Worm (Caenorhabditis elegans) whole organism, L1 larva: ENCODE measurements around the gene ZC416.2.
A peak's percentile ranks its signal among the peaks of the same experiment; 100 is the strongest.

Experiments
- Y116A8C.19 ChIP-seq: sonication (generic microtip); optimal IDR thresholded peaks from 2 replicates; lab custom pipeline; 2016; ENCODE audit warnings: missing compliant biosample characterization, missing genetic modification characterization, borderline replicate concordance
- ceh-8 ChIP-seq: fragments of 200-800 bp; sonication (Bioruptor generic); optimal IDR thresholded peaks from 2 replicates; lab custom pipeline; 2018; ENCODE audit warnings: mild to moderate bottlenecking, missing genetic modification characterization, moderate library complexity, missing compliant biosample characterization
- dpl-1 ChIP-seq, 3 experiments: fragments of 150-350 bp in 2 of 3; sonication (generic microtip) in 1 of 3; optimal IDR thresholded peaks; 2 replicates each; lab custom pipeline; 2014 to 2017; ENCODE audit warnings: missing biosample characterization in 3 of 3, missing genetic modification characterization in 3 of 3, missing genetic modification reagents in 3 of 3
- efl-1 ChIP-seq, 4 experiments: fragments of 150-350 bp; optimal IDR thresholded peaks in 3 of 4; peaks in 1 of 4; 1 replicate in 1 of 4; 2 replicates in 3 of 4; lab custom pipeline; 2014; ENCODE audit warnings: missing biosample characterization in 2 of 4, missing genetic modification characterization in 2 of 4, missing genetic modification reagents in 2 of 4
- efl-3 ChIP-seq: fragments of 200-800 bp; sonication (Bioruptor generic); optimal IDR thresholded peaks from 2 replicates; lab custom pipeline; 2018; ENCODE audit warnings: mild to moderate bottlenecking, missing genetic modification characterization, missing compliant biosample characterization
- elt-2 ChIP-seq: sonication (generic microtip); optimal IDR thresholded peaks from 2 replicates; lab custom pipeline; 2016; ENCODE audit warnings: missing genetic modification characterization, mild to moderate bottlenecking, inconsistent platforms, missing compliant biosample characterization, missing genetic modification reagents
- fkh-10 ChIP-seq: sonication (generic microtip); optimal IDR thresholded peaks from 2 replicates; lab custom pipeline; 2017; ENCODE audit warnings: missing biosample characterization, missing genetic modification reagents, missing genetic modification characterization
- fkh-8 ChIP-seq: sonication (generic microtip); optimal IDR thresholded peaks from 2 replicates; lab custom pipeline; 2016; ENCODE audit warnings: mild to moderate bottlenecking, missing genetic modification characterization, missing compliant biosample characterization
- fos-1 ChIP-seq: fragments of 150-350 bp; optimal IDR thresholded peaks from 2 replicates; lab custom pipeline; 2014; ENCODE audit warnings: missing biosample characterization, missing genetic modification characterization
- hpl-2 ChIP-seq: fragments of 150-350 bp; optimal IDR thresholded peaks from 2 replicates; lab custom pipeline; 2014; ENCODE audit warnings: missing biosample characterization, missing genetic modification reagents, missing genetic modification characterization
- irx-1 ChIP-seq: sonication (generic microtip); optimal IDR thresholded peaks from 2 replicates; lab custom pipeline; 2016; ENCODE audit warnings: missing genetic modification characterization, missing compliant biosample characterization
- isw-1 ChIP-seq: fragments of 200-800 bp; sonication (Bioruptor generic); IDR thresholded peaks from 2 replicates; pipeline ENCODE4 v1.3.6; 2022; ENCODE audit warnings: missing genetic modification characterization, missing compliant biosample characterization
- jun-1 ChIP-seq: fragments of 150-350 bp; optimal IDR thresholded peaks from 2 replicates; lab custom pipeline; 2014; ENCODE audit warnings: missing biosample characterization, missing genetic modification reagents, missing genetic modification characterization
- lin-14 ChIP-seq: fragments of 200-800 bp; sonication (Bioruptor generic); optimal IDR thresholded peaks from 2 replicates; lab custom pipeline; 2018; ENCODE audit warnings: mild to moderate bottlenecking, missing genetic modification characterization, moderate library complexity, missing compliant biosample characterization
- lin-35 ChIP-seq, 2 experiments: fragments of 150-350 bp; optimal IDR thresholded peaks; 2 replicates each; lab custom pipeline; 2014; ENCODE audit warnings: missing biosample characterization in 2 of 2, missing genetic modification characterization in 2 of 2, missing genetic modification reagents in 2 of 2
- lin-39 ChIP-seq: fragments of 150-350 bp; optimal IDR thresholded peaks from 2 replicates; lab custom pipeline; 2014; ENCODE audit warnings: missing biosample characterization, missing genetic modification reagents, missing genetic modification characterization
- lir-3 ChIP-seq: sonication (generic microtip); optimal IDR thresholded peaks from 2 replicates; lab custom pipeline; 2016; ENCODE audit warnings: mild to moderate bottlenecking, missing genetic modification characterization, moderate library complexity, missing compliant biosample characterization; ENCODE audit not compliant: poor library complexity
- lsy-2 ChIP-seq, 2 experiments: fragments of 150-350 bp; optimal IDR thresholded peaks; 2 replicates each; lab custom pipeline; 2014; ENCODE audit warnings: missing biosample characterization in 2 of 2, missing genetic modification characterization in 2 of 2
- nhr-19 ChIP-seq: fragments of 200-800 bp; sonication (Bioruptor generic); conservative IDR thresholded peaks from 2 replicates; pipeline ENCODE4 v1.3.6; 2022; ENCODE audit warnings: missing genetic modification characterization, missing compliant biosample characterization
- nhr-20 ChIP-seq: sonication (generic microtip); optimal IDR thresholded peaks from 2 replicates; lab custom pipeline; 2016; ENCODE audit warnings: mild to moderate bottlenecking, missing genetic modification characterization, missing compliant biosample characterization
- nhr-47 ChIP-seq: sonication (generic microtip); optimal IDR thresholded peaks from 2 replicates; lab custom pipeline; 2016; ENCODE audit warnings: mild to moderate bottlenecking, missing genetic modification characterization, moderate library complexity, missing compliant biosample characterization
- nhr-71 ChIP-seq: sonication (generic microtip); optimal IDR thresholded peaks from 2 replicates; lab custom pipeline; 2016; ENCODE audit warnings: mild to moderate bottlenecking, missing genetic modification characterization, moderate library complexity, missing compliant biosample characterization
- nhr-76 ChIP-seq: sonication (generic microtip); optimal IDR thresholded peaks from 2 replicates; lab custom pipeline; 2017; ENCODE audit warnings: missing biosample characterization, missing genetic modification characterization
- nhr-85 ChIP-seq: sonication (generic microtip); peaks from one replicate; lab custom pipeline; 2016; ENCODE audit warnings: missing genetic modification characterization, inconsistent platforms, missing compliant biosample characterization
- pag-3 ChIP-seq: sonication (generic microtip); optimal IDR thresholded peaks from 2 replicates; lab custom pipeline; 2017; ENCODE audit warnings: missing genetic modification characterization, mild to moderate bottlenecking, missing compliant biosample characterization, antibody characterized with exemption, borderline replicate concordance; ENCODE audit not compliant: insufficient read depth
- rnt-1 ChIP-seq: sonication (generic microtip); optimal IDR thresholded peaks from 2 replicates; lab custom pipeline; 2016; ENCODE audit warnings: mild to moderate bottlenecking, missing genetic modification characterization, moderate library complexity, missing compliant biosample characterization
- snpc-4 ChIP-seq: fragments of 150-350 bp; optimal IDR thresholded peaks from 2 replicates; lab custom pipeline; 2014; ENCODE audit warnings: missing biosample characterization, missing genetic modification characterization
- snu-23 ChIP-seq: sonication (generic microtip); optimal IDR thresholded peaks from 2 replicates; lab custom pipeline; 2016; ENCODE audit warnings: missing genetic modification characterization, missing compliant biosample characterization
- sox-4 ChIP-seq: sonication (generic microtip); optimal IDR thresholded peaks from 2 replicates; lab custom pipeline; 2016; ENCODE audit warnings: missing genetic modification characterization, missing compliant biosample characterization
- sptf-1 ChIP-seq: fragments of 150-350 bp; optimal IDR thresholded peaks from 2 replicates; lab custom pipeline; 2014; ENCODE audit warnings: missing biosample characterization, missing genetic modification characterization
- sup-37 ChIP-seq: fragments of 200-800 bp; sonication (Bioruptor generic); optimal IDR thresholded peaks from 2 replicates; lab custom pipeline; 2018; ENCODE audit warnings: mild to moderate bottlenecking, missing genetic modification characterization, missing compliant biosample characterization
- swsn-7 ChIP-seq: sonication (generic microtip); optimal IDR thresholded peaks from 2 replicates; lab custom pipeline; 2016; ENCODE audit warnings: missing genetic modification characterization, missing compliant biosample characterization
- unc-86 ChIP-seq: sonication (generic microtip); optimal IDR thresholded peaks from 2 replicates; lab custom pipeline; 2016; ENCODE audit warnings: missing genetic modification characterization, missing compliant biosample characterization
- unc-98 ChIP-seq: fragments of 200-800 bp; sonication (Bioruptor generic); IDR thresholded peaks from 2 replicates; pipeline ENCODE4 v1.3.6; 2022; ENCODE audit warnings: missing genetic modification characterization, missing compliant biosample characterization
- xbp-1 ChIP-seq: sonication (generic microtip); optimal IDR thresholded peaks from 2 replicates; lab custom pipeline; 2016; ENCODE audit warnings: missing genetic modification characterization, missing compliant biosample characterization
- ztf-4 ChIP-seq: fragments of 150-350 bp; optimal IDR thresholded peaks from 2 replicates; lab custom pipeline; 2014; ENCODE audit warnings: missing biosample characterization, missing genetic modification characterization

The ZC416.2 gene

DNA sequence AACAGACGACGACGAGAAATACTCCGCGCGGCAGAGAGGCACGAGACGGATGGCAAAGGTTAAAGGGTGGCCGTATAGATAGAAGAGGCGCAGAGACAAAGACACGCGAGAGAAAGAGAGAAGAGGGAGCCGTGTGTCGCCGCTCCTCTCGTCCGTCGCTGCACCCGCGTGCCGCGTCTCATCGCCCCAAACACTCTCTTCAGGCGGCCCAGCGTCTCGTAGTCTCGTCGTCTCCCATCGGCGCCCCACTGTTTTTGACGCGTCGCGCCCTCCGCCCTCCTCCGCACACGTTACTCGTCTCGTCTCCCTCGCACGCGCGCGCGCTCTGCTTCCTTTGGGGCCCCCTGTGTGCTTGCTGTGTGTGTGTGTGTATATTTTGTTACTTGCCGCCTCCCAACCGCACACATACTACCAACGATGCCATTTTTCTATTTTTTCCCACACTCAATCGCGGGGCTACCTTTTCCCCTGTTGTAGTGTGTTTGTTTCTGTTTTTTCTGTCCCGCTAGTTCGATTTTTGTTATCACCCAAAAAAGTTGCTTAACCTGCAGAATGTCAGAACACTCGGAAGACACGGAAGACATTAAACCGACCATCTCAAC, 3.2 kb downstream of the ZC416.2 start, which contains the start of gene madf-9 (continued):
- TF ChIP-seq dpl-1 (GFP tag; optimal IDR thresholded peaks at IDR 0.05; lab: Kevin White, UChicago) (peak in 2 of 3 experiments; percentile 1 to 9), Y116A8C.19 (tag; lab: Kevin White, UChicago) (no peak), pag-3 (tag; lab: Kevin White, UChicago) (no peak), rnt-1 (tag; lab: Kevin White, UChicago) (peak; percentile 56), lin-35 (GFP tag; optimal IDR thresholded peaks at IDR 0.05; lab: Kevin White, UChicago) (peak; percentile 7 to 45), efl-3 (GFP tag; lab: Kevin White, UChicago) (peak; percentile 9), jun-1 (tag; lab: Kevin White, UChicago) (peak; percentile 74), isw-1 (GFP tag; lab: Robert Waterston, UW) (peak; percentile 26; the same call in 1 of the 2 replicates), xbp-1 (tag; lab: Kevin White, UChicago) (peak; percentile 46), unc-86 (tag; lab: Kevin White, UChicago) (peak; percentile 71), nhr-20 (tag; lab: Kevin White, UChicago) (peak; percentile 74), ceh-8 (GFP tag; lab: Kevin White, UChicago) (peak; percentile 94), lir-3 (tag; lab: Kevin White, UChicago) (no peak), snpc-4 (tag; lab: Kevin White, UChicago) (no peak), elt-2 (tag; lab: Kevin White, UChicago) (peak; percentile 38), sup-37 (GFP tag; lab: Kevin White, UChicago) (peak; percentile 13), lin-14 (GFP tag; lab: Kevin White, UChicago) (peak; percentile 84), nhr-85 (peak; percentile 82), sptf-1 (tag; lab: Kevin White, UChicago) (no peak), unc-98 (no peak), sox-4 (tag; lab: Kevin White, UChicago) (peak; percentile 30), lsy-2 (tag; optimal IDR thresholded peaks at IDR 0.05; lab: Kevin White, UChicago) (peak; percentile 30 to 63), swsn-7 (peak; percentile 73), efl-1 (optimal IDR thresholded peaks at IDR 0.05; lab: Kevin White, UChicago) (peak; percentile 55 to 74), efl-1 (GFP tag; optimal IDR thresholded peaks at IDR 0.05 in 1 of 2; lab: Kevin White, UChicago) (peak; percentile 21 to 44), nhr-19 (GFP tag; lab: Robert Waterston, UW) (peak; percentile 66), lin-39 (tag; lab: Kevin White, UChicago) (no peak), ztf-4 (peak; percentile 63), snu-23 (peak; percentile 81), fos-1 (no peak), nhr-71 (tag; lab: Kevin White, UChicago) (peak; percentile 87), fkh-8 (peak; percentile 40), irx-1 (tag; lab: Kevin White, UChicago) (peak; percentile 9), hpl-2 (GFP tag; lab: Kevin White, UChicago) (no peak), fkh-10 (GFP tag; lab: Kevin White, UChicago) (peak; percentile 26)

DNA sequence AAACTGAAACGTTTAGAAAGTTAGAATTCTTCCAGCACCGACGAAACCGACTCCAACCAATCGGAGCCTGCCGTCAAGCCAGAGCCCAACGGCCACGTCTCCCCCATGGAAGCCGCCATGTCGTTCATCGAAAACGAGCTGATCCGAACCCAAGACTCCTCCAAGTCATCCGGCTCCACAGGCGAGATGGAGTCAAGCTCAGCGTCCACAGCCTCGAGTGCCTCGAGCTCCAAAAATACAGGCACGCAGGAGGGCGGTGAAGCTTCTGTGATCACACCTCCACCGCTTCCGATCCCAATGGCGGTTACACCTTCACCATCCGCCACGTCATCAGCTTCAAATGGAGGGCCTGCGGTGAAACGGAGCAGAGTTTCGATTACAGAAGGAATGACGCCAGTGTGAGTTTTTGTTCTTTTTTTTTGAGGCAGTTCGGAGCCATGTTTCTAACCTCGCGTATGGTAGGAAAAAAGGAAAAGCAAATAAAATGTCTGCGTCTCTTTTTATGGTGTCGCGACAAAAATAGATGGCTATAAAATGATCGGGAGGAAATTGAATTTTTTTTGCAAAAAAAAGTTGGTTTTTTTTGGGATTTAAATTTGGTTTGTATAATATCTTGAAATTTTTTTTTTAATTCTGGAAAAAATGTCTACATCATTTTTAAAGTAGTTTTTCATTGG, 5.0 kb downstream of the ZC416.2 start:
- TF ChIP-seq dpl-1 (GFP tag; optimal IDR thresholded peaks at IDR 0.05; lab: Kevin White, UChicago) = peak in 1 of 3 experiments; percentile 15
- no peak for TF ChIP-seq efl-1 (optimal IDR thresholded peaks at IDR 0.05; lab: Kevin White, UChicago)
- TF ChIP-seq efl-1 (GFP tag; optimal IDR thresholded peaks at IDR 0.05 in 1 of 2; lab: Kevin White, UChicago) = peak; percentile 13 to 92
- no peak for TF ChIP-seq irx-1 (tag; lab: Kevin White, UChicago)

DNA sequence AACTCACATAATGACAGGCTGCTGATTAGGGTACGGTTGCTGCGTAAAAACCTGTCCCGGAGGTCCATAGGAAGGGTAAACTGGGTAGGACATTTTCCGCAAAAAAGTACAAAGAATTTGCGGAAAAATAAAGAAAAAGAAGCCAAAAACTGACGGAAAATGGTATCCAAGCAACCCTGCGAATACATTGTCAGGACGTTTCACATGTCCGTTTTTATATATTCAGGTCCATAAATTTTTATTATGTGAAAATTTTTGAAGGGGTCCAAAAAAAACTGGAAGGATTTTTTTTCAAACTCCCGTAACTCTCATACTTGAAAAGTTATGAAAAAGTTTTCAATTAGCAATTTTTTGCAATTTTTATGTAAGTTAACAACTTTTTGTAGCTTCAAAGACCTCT, 8.8 kb downstream of the ZC416.2 start, which contains the start of gene CC8.3:
Gene CC8.3, minus strand, starts transcription at position 101 of the 400 bp plus-strand sequence.
- TF ChIP-seq lin-14 (GFP tag; lab: Kevin White, UChicago) (no peak), fos-1 (no peak), nhr-76 (tag; lab: Kevin White, UChicago) (no peak), nhr-85 (no peak), nhr-47 (tag; lab: Kevin White, UChicago) (no peak)
- TF ChIP-seq, all 84 proteins: peak for 0
